Worm (Caenorhabditis elegans): Measurements from ENCODE around the gene nspd-5.

nspd-5 gene

DNA sequence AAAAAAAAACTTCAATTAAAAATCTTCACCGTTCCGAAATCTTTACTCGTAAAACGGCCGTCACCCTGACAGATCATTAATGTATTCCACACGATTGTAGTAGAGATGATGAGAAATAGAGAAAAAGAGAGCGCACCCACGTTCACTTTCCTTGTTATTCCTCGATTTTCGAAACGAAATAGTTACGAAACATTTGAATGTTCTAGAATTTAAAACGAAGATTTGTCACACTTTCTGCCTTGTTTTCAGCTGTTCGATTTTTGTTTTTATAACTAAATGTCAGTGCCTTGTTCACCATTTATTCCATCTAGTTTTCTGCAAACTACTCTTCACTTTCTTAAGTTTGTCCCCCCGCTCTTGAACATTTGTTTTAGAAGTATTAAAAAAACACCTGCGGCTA, 5.4 kb downstream of the nspd-5 start:
- no peak for TF ChIP-seq ets-4 (tag; optimal IDR thresholded peaks at IDR 0.05)
- TF ChIP-seq pag-3 (tag; optimal IDR thresholded peaks at IDR 0.05; ENCODE audit: borderline replicate concordance): no peak
- TF ChIP-seq fax-1 (tag; optimal IDR thresholded peaks at IDR 0.05): no peak
- no peak for TF ChIP-seq T23F11.4 (GFP tag; optimal IDR thresholded peaks at IDR 0.05)
- TF ChIP-seq madf-2 (tag; optimal IDR thresholded peaks at IDR 0.05): no peak
- no peak for TF ChIP-seq lim-6 (tag; optimal IDR thresholded peaks at IDR 0.05)
- TF ChIP-seq nhr-232 (tag; optimal IDR thresholded peaks at IDR 0.05): no peak
- no peak for TF ChIP-seq Y22D7AL.16 (tag; optimal IDR thresholded peaks at IDR 0.05)
- no peak for TF ChIP-seq ceh-19 (GFP tag; optimal IDR thresholded peaks at IDR 0.05)
- TF ChIP-seq fkh-6 (tag; optimal IDR thresholded peaks at IDR 0.05): no peak
- no peak for TF ChIP-seq ref-2 (tag; optimal IDR thresholded peaks at IDR 0.05)
- no peak for TF ChIP-seq eyg-1 (tag; optimal IDR thresholded peaks at IDR 0.05)

ce11 chrII:4851594-4852106, 8.5 kb downstream of the nspd-5 start, which contains the start of gene dnj-9:
Gene dnj-9 (plus strand): TSS chrII:4852056.
- TF ChIP-seq ceh-14 (tag; optimal IDR thresholded peaks at IDR 0.05): peak; percentile 72
- TF ChIP-seq sox-2 (GFP tag; IDR thresholded peaks at IDR 0.05): no peak; the same call in 1 of the 2 replicates
- peak; percentile 45 for TF ChIP-seq C08G9.2 (tag; optimal IDR thresholded peaks at IDR 0.05)
- TF ChIP-seq tbx-7 (tag; optimal IDR thresholded peaks at IDR 0.05): no peak
- TF ChIP-seq ceh-2 (tag; optimal IDR thresholded peaks at IDR 0.05): peak; percentile 29
- no peak for TF ChIP-seq odd-2 (tag; optimal IDR thresholded peaks at IDR 0.05)
- peak; percentile 73 for TF ChIP-seq ceh-30 (tag; optimal IDR thresholded peaks at IDR 0.05)
- peak; percentile 60 for TF ChIP-seq ceh-18 (tag; optimal IDR thresholded peaks at IDR 0.05)
- peak; percentile 70 for TF ChIP-seq tbx-2 (tag; optimal IDR thresholded peaks at IDR 0.05)
- peak; percentile 38 for TF ChIP-seq rnt-1 (tag; optimal IDR thresholded peaks at IDR 0.05)
- peak; percentile 35 for TF ChIP-seq npax-4 (tag; optimal IDR thresholded peaks at IDR 0.05)
- TF ChIP-seq ceh-31 (tag; optimal IDR thresholded peaks at IDR 0.05): peak; percentile 60
- peak; percentile 1 for TF ChIP-seq fax-1 (tag; optimal IDR thresholded peaks at IDR 0.05)
- no peak for TF ChIP-seq mec-3 (tag; optimal IDR thresholded peaks at IDR 0.05; ENCODE audit: borderline replicate concordance)
- no peak for TF ChIP-seq dmd-4 (tag; optimal IDR thresholded peaks at IDR 0.05; ENCODE audit: borderline replicate concordance)
- TF ChIP-seq K09A11.1 (tag; optimal IDR thresholded peaks at IDR 0.05; ENCODE audit: insufficient read depth): peak; percentile 28
- TF ChIP-seq pros-1 (tag; optimal IDR thresholded peaks at IDR 0.05): no peak
- TF ChIP-seq madf-2 (tag; optimal IDR thresholded peaks at IDR 0.05): peak; percentile 26
- TF ChIP-seq unc-42 (tag; optimal IDR thresholded peaks at IDR 0.05): peak; percentile 76
- TF ChIP-seq ref-2 (tag; optimal IDR thresholded peaks at IDR 0.05): peak; percentile 28
- no peak for TF ChIP-seq hlh-13 (GFP tag; optimal IDR thresholded peaks at IDR 0.05)
- TF ChIP-seq ceh-22 (tag; optimal IDR thresholded peaks at IDR 0.05): no peak
- no peak for TF ChIP-seq fkh-10 (GFP tag; optimal IDR thresholded peaks at IDR 0.05)
- no peak for TF ChIP-seq ceh-45 (GFP tag; IDR thresholded peaks at IDR 0.05)
- TF ChIP-seq hlh-6 (tag; optimal IDR thresholded peaks at IDR 0.05): peak; percentile 14
- TF ChIP-seq pha-2 (tag; optimal IDR thresholded peaks at IDR 0.05): peak; percentile 44
- TF ChIP-seq dve-1 (tag; optimal IDR thresholded peaks at IDR 0.05): peak; percentile 46
- TF ChIP-seq sox-4 (tag; optimal IDR thresholded peaks at IDR 0.05): peak; percentile 56
- TF ChIP-seq T23F11.4 (GFP tag; optimal IDR thresholded peaks at IDR 0.05): peak; percentile 40
- no peak for TF ChIP-seq hlh-15 (tag; optimal IDR thresholded peaks at IDR 0.05)
- peak; percentile 52 for TF ChIP-seq unc-55 (GFP tag; optimal IDR thresholded peaks at IDR 0.05)
- TF ChIP-seq C38D4.7 (GFP tag; optimal IDR thresholded peaks at IDR 0.05): peak; percentile 24
- TF ChIP-seq che-1 (tag; optimal IDR thresholded peaks at IDR 0.05): peak; percentile 24
- TF ChIP-seq nhr-232 (tag; optimal IDR thresholded peaks at IDR 0.05): peak; percentile 6
- peak; percentile 20 for TF ChIP-seq pax-1 (tag; optimal IDR thresholded peaks at IDR 0.05)
- peak; percentile 92 for TF ChIP-seq elt-2 (tag; optimal IDR thresholded peaks at IDR 0.05)
- no peak for TF ChIP-seq nhr-11 (tag; optimal IDR thresholded peaks at IDR 0.05)
- TF ChIP-seq eyg-1 (tag; optimal IDR thresholded peaks at IDR 0.05): no peak
- TF ChIP-seq syd-9 (tag; optimal IDR thresholded peaks at IDR 0.05): peak; percentile 13
- TF ChIP-seq unc-86 (tag; optimal IDR thresholded peaks at IDR 0.05): peak; percentile 68
- peak; percentile 5 for TF ChIP-seq lim-6 (tag; optimal IDR thresholded peaks at IDR 0.05)
- TF ChIP-seq F13H6.1 (tag; optimal IDR thresholded peaks at IDR 0.05): no peak
- TF ChIP-seq ceh-9 (tag; optimal IDR thresholded peaks at IDR 0.05): no peak
- peak; percentile 32 for TF ChIP-seq ztf-16 (tag; optimal IDR thresholded peaks at IDR 0.05)
- no peak for TF ChIP-seq fkh-6 (tag; optimal IDR thresholded peaks at IDR 0.05)
- TF ChIP-seq nfya-1 (tag; optimal IDR thresholded peaks at IDR 0.05): peak; percentile 78

All from whole organism, late embryonic.